Worm (Caenorhabditis elegans): ENCODE data around the gene atg-4.2.

- TF ChIP-seq unc-62 (GFP tag; optimal IDR thresholded peaks at IDR 0.05): no peak
- no peak for TF ChIP-seq pha-4 (tag; optimal IDR thresholded peaks at IDR 0.05)
- TF ChIP-seq ceh-82 (tag; optimal IDR thresholded peaks at IDR 0.05): no peak
- TF ChIP-seq elt-1 (tag; optimal IDR thresholded peaks at IDR 0.05): no peak
Measured at ce11 chrIV:11690988-11691387, 23.2 kb downstream of the atg-4.2 start, which contains the start of gene let-60.
